Fruit fly (Drosophila melanogaster) whole organism, embryonic: ENCODE measurements around the gene Hsp110.

Source experiments
- Adf1 ChIP-seq: fragments of 200-800 bp; sonication (Bioruptor generic); IDR thresholded peaks from 2 replicates; pipeline ENCODE4 v1.3.6; 2022; ENCODE audit warnings: missing biosample characterization, missing genetic modification characterization
- CG10147 ChIP-seq: fragments of 200-800 bp; sonication (Bioruptor generic); optimal IDR thresholded peaks from 2 replicates; lab custom pipeline; 2019; ENCODE audit warnings: missing biosample characterization, mild to moderate bottlenecking, missing genetic modification characterization, moderate library complexity
- CG10209 ChIP-seq: fragments of 200-800 bp; sonication (Bioruptor generic); optimal IDR thresholded peaks from 3 replicates; lab custom pipeline; 2017; ENCODE audit warnings: missing biosample characterization, mild to moderate bottlenecking, missing genetic modification characterization, missing genetic modification reagents
- CG14050 ChIP-seq: fragments of 200-800 bp; sonication (Bioruptor generic); IDR thresholded peaks from 3 replicates; pipeline ENCODE4 v1.3.6; 2022; ENCODE audit warnings: missing biosample characterization, missing genetic modification characterization
- CG1529 ChIP-seq: fragments of 200-800 bp; sonication (Bioruptor generic); optimal IDR thresholded peaks from 3 replicates; lab custom pipeline; 2018; ENCODE audit warnings: missing biosample characterization, missing genetic modification characterization
- CG17359 ChIP-seq: fragments of 200-800 bp; sonication (Bioruptor generic); optimal IDR thresholded peaks from 3 replicates; lab custom pipeline; 2018; ENCODE audit warnings: missing biosample characterization, mild to moderate bottlenecking, missing genetic modification characterization, moderate library complexity
- CG17385 ChIP-seq: fragments of 200-800 bp; sonication (Bioruptor generic); optimal IDR thresholded peaks from 3 replicates; lab custom pipeline; 2018; ENCODE audit warnings: missing biosample characterization, mild to moderate bottlenecking, missing genetic modification characterization
- CG17568 ChIP-seq: fragments of 200-800 bp; sonication (Bioruptor generic); optimal IDR thresholded peaks from 2 replicates; lab custom pipeline; 2018; ENCODE audit warnings: missing biosample characterization, mild to moderate bottlenecking, missing genetic modification characterization, moderate library complexity
- CG18476 ChIP-seq: fragments of 200-800 bp; sonication (Bioruptor generic); optimal IDR thresholded peaks from 2 replicates; lab custom pipeline; 2016; ENCODE audit warnings: missing biosample characterization, mild to moderate bottlenecking, missing genetic modification characterization
- CG2120 ChIP-seq: fragments of 200-800 bp; sonication (Bioruptor generic); optimal IDR thresholded peaks from 3 replicates; lab custom pipeline; 2016; ENCODE audit warnings: missing biosample characterization, missing genetic modification characterization
- CG4617 ChIP-seq: fragments of 200-800 bp; sonication (Bioruptor generic); optimal IDR thresholded peaks from 3 replicates; lab custom pipeline; 2016; ENCODE audit warnings: missing biosample characterization, missing genetic modification characterization, borderline replicate concordance
- CG5245 ChIP-seq: fragments of 200-800 bp; sonication (Bioruptor generic); optimal IDR thresholded peaks from 3 replicates; lab custom pipeline; 2016; ENCODE audit warnings: missing biosample characterization, missing genetic modification characterization
- CG6765 ChIP-seq: fragments of 200-800 bp; sonication (Bioruptor generic); optimal IDR thresholded peaks from 3 replicates; lab custom pipeline; 2017; ENCODE audit warnings: missing biosample characterization, mild to moderate bottlenecking, missing genetic modification characterization
- CG7271 ChIP-seq: fragments of 200-800 bp; sonication (Bioruptor generic); optimal IDR thresholded peaks from 2 replicates; lab custom pipeline; 2018; ENCODE audit warnings: missing biosample characterization, mild to moderate bottlenecking, missing genetic modification characterization, moderate library complexity
- CG9876 ChIP-seq: fragments of 200-800 bp; sonication (Bioruptor generic); optimal IDR thresholded peaks from 2 replicates; lab custom pipeline; 2016; ENCODE audit warnings: missing biosample characterization, missing genetic modification characterization
- Deaf1 ChIP-seq: fragments of 200-800 bp; optimal IDR thresholded peaks from 3 replicates; lab custom pipeline; 2019; ENCODE audit warnings: missing biosample characterization, mild to moderate bottlenecking, missing genetic modification characterization, moderate library complexity
- Doc2 ChIP-seq: fragments of 200-800 bp; sonication (Bioruptor generic); IDR thresholded peaks from 2 replicates; pipeline ENCODE4 v1.3.6; 2022; ENCODE audit warnings: missing biosample characterization, missing genetic modification characterization
- Doc3 ChIP-seq: fragments of 200-800 bp; sonication (Bioruptor generic); IDR thresholded peaks from 3 replicates; pipeline ENCODE4 v1.3.6; 2022; ENCODE audit warnings: missing biosample characterization, missing genetic modification characterization; ENCODE audit not compliant: partially characterized antibody
- Drgx ChIP-seq: fragments of 200-800 bp; sonication (Bioruptor generic); IDR thresholded peaks from 2 replicates; pipeline ENCODE4 v1.3.6; 2022; ENCODE audit warnings: missing biosample characterization, missing genetic modification characterization
- Elba2 ChIP-seq: fragments of 200-800 bp; sonication (Bioruptor generic); optimal IDR thresholded peaks from 3 replicates; lab custom pipeline; 2016; ENCODE audit warnings: missing biosample characterization, missing genetic modification characterization
- Lpt ChIP-seq: fragments of >200 bp; optimal IDR thresholded peaks from 2 replicates; lab custom pipeline; 2018; ENCODE audit warnings: missing biosample characterization, missing genetic modification characterization
- Max ChIP-seq: fragments of 200-800 bp; sonication (Bioruptor generic); optimal IDR thresholded peaks from 2 replicates; lab custom pipeline; 2016; ENCODE audit warnings: missing biosample characterization, mild to moderate bottlenecking, missing genetic modification characterization
- NC2α ChIP-seq: fragments of 200-800 bp; sonication (Bioruptor generic); optimal IDR thresholded peaks from 2 replicates; lab custom pipeline; 2016; ENCODE audit warnings: missing biosample characterization, missing genetic modification characterization
- Scr ChIP-seq: fragments of 200-800 bp; sonication (Bioruptor generic); IDR thresholded peaks from 2 replicates; pipeline ENCODE4 v1.3.6; 2022; ENCODE audit warnings: missing biosample characterization, missing genetic modification characterization; ENCODE audit not compliant: partially characterized antibody
- TFAM ChIP-seq: fragments of 200-800 bp; sonication (Bioruptor generic); optimal IDR thresholded peaks from 2 replicates; lab custom pipeline; 2017; ENCODE audit warnings: missing biosample characterization, missing genetic modification characterization, inconsistent platforms
- chm ChIP-seq: fragments of 200-800 bp; sonication (Bioruptor generic); IDR thresholded peaks from 2 replicates; pipeline ENCODE4 v1.3.6; 2022; ENCODE audit warnings: missing biosample characterization, missing genetic modification characterization
- dan ChIP-seq: fragments of 200-800 bp; sonication (Bioruptor generic); IDR thresholded peaks from 2 replicates; pipeline ENCODE4 v1.3.6; 2022; ENCODE audit warnings: missing biosample characterization, missing genetic modification characterization
- ewg ChIP-seq: fragments of 200-800 bp; sonication (Bioruptor generic); optimal IDR thresholded peaks from 3 replicates; lab custom pipeline; 2017; ENCODE audit warnings: mild to moderate bottlenecking, missing biosample characterization, missing genetic modification reagents, missing genetic modification characterization
- fd96Cb ChIP-seq: fragments of 200-800 bp; sonication (Bioruptor generic); optimal IDR thresholded peaks from 2 replicates; lab custom pipeline; 2018; ENCODE audit warnings: missing biosample characterization, mild to moderate bottlenecking, missing genetic modification characterization, moderate library complexity
- kah ChIP-seq: fragments of 200-800 bp; sonication (Bioruptor generic); optimal IDR thresholded peaks from 2 replicates; lab custom pipeline; 2018; ENCODE audit warnings: missing biosample characterization, mild to moderate bottlenecking, missing genetic modification characterization
- kni ChIP-seq: fragments of 200-800 bp; sonication (Bioruptor generic); optimal IDR thresholded peaks from 3 replicates; lab custom pipeline; 2017; ENCODE audit warnings: mild to moderate bottlenecking, missing biosample characterization, missing genetic modification reagents, missing genetic modification characterization
- knrl ChIP-seq: fragments of 200-800 bp; sonication (Bioruptor generic); IDR thresholded peaks from 3 replicates; pipeline ENCODE4 v1.3.6; 2022; ENCODE audit warnings: missing biosample characterization, missing genetic modification characterization; ENCODE audit not compliant: partially characterized antibody
- lmd ChIP-seq: fragments of 200-800 bp; sonication (Bioruptor generic); IDR thresholded peaks from 2 replicates; pipeline ENCODE4 v1.3.6; 2022; ENCODE audit warnings: missing biosample characterization, missing genetic modification characterization
- luna ChIP-seq: fragments of 200-800 bp; sonication (Bioruptor generic); optimal IDR thresholded peaks from 2 replicates; lab custom pipeline; 2016; ENCODE audit warnings: missing biosample characterization, missing genetic modification characterization
- mam ChIP-seq: fragments of 200-800 bp; sonication (Bioruptor generic); optimal IDR thresholded peaks from 3 replicates; lab custom pipeline; 2016; ENCODE audit warnings: missing biosample characterization, missing genetic modification characterization
- nerfin-1 ChIP-seq: fragments of 200-800 bp; sonication (Bioruptor generic); optimal IDR thresholded peaks from 3 replicates; lab custom pipeline; 2019; ENCODE audit warnings: missing biosample characterization, mild to moderate bottlenecking, missing genetic modification characterization, moderate library complexity
- otp ChIP-seq: fragments of 200-800 bp; sonication (Bioruptor generic); IDR thresholded peaks from 3 replicates; pipeline ENCODE4, ENCODE4 v1.3.6; 2022; ENCODE audit warnings: missing biosample characterization, missing genetic modification characterization
- pan ChIP-seq, 4 experiments: fragments of >200 bp in 3 of 4; fragments of 200-800 bp in 1 of 4; sonication (Bioruptor generic) in 1 of 4; optimal IDR thresholded peaks in 3 of 4; IDR thresholded peaks in 1 of 4; 2 replicates each; pipeline versions ENCODE4 v1.3.6 to Lab custom; 2017 to 2022; ENCODE audit warnings: missing biosample characterization in 2 of 4, missing genetic modification characterization in 2 of 4, mixed read lengths in 1 of 4
- pho ChIP-seq: fragments of 200-800 bp; sonication (Bioruptor generic); optimal IDR thresholded peaks from 2 replicates; lab custom pipeline; 2016; ENCODE audit warnings: missing biosample characterization, missing genetic modification characterization
- prd ChIP-seq, 3 experiments: fragments of >200 bp in 2 of 3; fragments of 200-800 bp in 1 of 3; sonication (Bioruptor generic) in 1 of 3; optimal IDR thresholded peaks in 2 of 3; IDR thresholded peaks in 1 of 3; 2 replicates in 2 of 3; 3 replicates in 1 of 3; pipeline versions ENCODE4 v1.3.6 to Lab custom; 2017 to 2022; ENCODE audit warnings: missing biosample characterization in 1 of 3, missing genetic modification characterization in 1 of 3
- psq ChIP-seq: fragments of 200-800 bp; sonication (Bioruptor generic); optimal IDR thresholded peaks from 2 replicates; lab custom pipeline; 2017; ENCODE audit warnings: missing biosample characterization, missing genetic modification characterization
- ranshi ChIP-seq: fragments of 200-800 bp; sonication (Bioruptor generic); IDR thresholded peaks from 2 replicates; pipeline ENCODE4 v1.3.6; 2022; ENCODE audit warnings: missing biosample characterization, missing genetic modification characterization
- sc ChIP-seq, 3 experiments: fragments of >200 bp in 2 of 3; fragments of 200-800 bp in 1 of 3; sonication (Bioruptor generic) in 1 of 3; optimal IDR thresholded peaks; 2 replicates in 2 of 3; 3 replicates in 1 of 3; lab custom pipeline; 2017; ENCODE audit warnings: mild to moderate bottlenecking in 1 of 3, missing biosample characterization in 1 of 3, missing genetic modification characterization in 1 of 3, missing genetic modification reagents in 1 of 3
- schlank ChIP-seq: fragments of 200-800 bp; sonication (Bioruptor generic); optimal IDR thresholded peaks from 2 replicates; lab custom pipeline; 2018; ENCODE audit warnings: missing biosample characterization, mild to moderate bottlenecking, missing genetic modification characterization
- seq ChIP-seq: fragments of 200-800 bp; sonication (Bioruptor generic); IDR thresholded peaks from 2 replicates; pipeline ENCODE4 v1.3.6; 2022; ENCODE audit warnings: missing biosample characterization, missing genetic modification characterization
- slou ChIP-seq: fragments of 200-800 bp; sonication (Bioruptor generic); optimal IDR thresholded peaks from 3 replicates; lab custom pipeline; 2016; ENCODE audit warnings: missing biosample characterization, missing genetic modification characterization
- trh ChIP-seq: fragments of 200-800 bp; sonication (Bioruptor generic); optimal IDR thresholded peaks from 2 replicates; lab custom pipeline; 2016; ENCODE audit warnings: missing biosample characterization, missing genetic modification characterization
- vvl ChIP-seq: fragments of 200-800 bp; sonication (Bioruptor generic); IDR thresholded peaks from 2 replicates; pipeline ENCODE4 v1.3.6; 2022; ENCODE audit warnings: missing biosample characterization, missing genetic modification characterization

Hsp110 gene

dm6 chr3L:14053073-14053643, 16.3 kb downstream of the Hsp110 start, which contains the start of the genes CG13484 and Frl (continued):
- TF ChIP-seq Scr = no peak; the same call in 1 of the 2 replicates
- no peak; the same call in 2 of the 3 replicates for TF ChIP-seq knrl (GFP tag; lab: Robert Waterston, UW)
- TF ChIP-seq CG10147 (GFP tag; lab: Kevin White, UChicago) = peak; percentile 39
- TF ChIP-seq pan (optimal IDR thresholded peaks at IDR 0.05; lab: Kevin White, UChicago) = no peak
- no peak for TF ChIP-seq pan (GFP tag; optimal IDR thresholded peaks at IDR 0.05 in 1 of 2, IDR thresholded peaks at IDR 0.05 in 1 of 2)
- no peak for TF ChIP-seq slou
- peak; percentile 25; the same call in 1 of the 2 replicates for TF ChIP-seq Drgx
- peak; percentile 96 for TF ChIP-seq CG4617 (GFP tag; lab: Kevin White, UChicago)
- no peak for TF ChIP-seq Lpt (GFP tag; lab: Kevin White, UChicago)
- TF ChIP-seq NC2α (GFP tag; lab: Kevin White, UChicago) = peak; percentile 24
- no peak for TF ChIP-seq prd (optimal IDR thresholded peaks at IDR 0.05; lab: Kevin White, UChicago)
- TF ChIP-seq prd (GFP tag; IDR thresholded peaks at IDR 0.05; lab: Robert Waterston, UW) = peak; percentile 52
- TF ChIP-seq chm = peak; percentile 81
- TF ChIP-seq otp (GFP tag; lab: Robert Waterston, UW) = peak; percentile 55; the same call in 1 of the 3 replicates
- no peak for TF ChIP-seq TFAM (GFP tag; lab: Kevin White, UChicago)
- peak; percentile 51 for TF ChIP-seq kni (GFP tag; lab: Kevin White, UChicago)
- peak; percentile 32 for TF ChIP-seq pho
- no peak for TF ChIP-seq sc (optimal IDR thresholded peaks at IDR 0.05; lab: Kevin White, UChicago)
- TF ChIP-seq sc (GFP tag; optimal IDR thresholded peaks at IDR 0.05; lab: Kevin White, UChicago) = no peak
- TF ChIP-seq CG9876 (GFP tag; lab: Kevin White, UChicago) = peak; percentile 43
- TF ChIP-seq schlank = no peak
- TF ChIP-seq CG5245 (GFP tag; lab: Kevin White, UChicago) = peak; percentile 24
- TF ChIP-seq trh (GFP tag; lab: Kevin White, UChicago) = no peak
- TF ChIP-seq CG14050 (GFP tag; lab: Robert Waterston, UW) = no peak
- peak; percentile 26 for TF ChIP-seq nerfin-1 (tag; lab: Kevin White, UChicago)
- TF ChIP-seq vvl = peak; percentile 71
- TF ChIP-seq CG10209 (GFP tag; lab: Kevin White, UChicago) = peak; percentile 7
- TF ChIP-seq psq = no peak
- no peak for TF ChIP-seq ranshi (GFP tag; lab: Robert Waterston, UW)
- no peak for TF ChIP-seq CG17359 (tag; lab: Kevin White, UChicago)
- TF ChIP-seq CG7271 (tag; lab: Kevin White, UChicago) = peak; percentile 46
- TF ChIP-seq Elba2 (GFP tag; lab: Kevin White, UChicago) = no peak
- 0 out of 2 replicates have a peak, but pooled peaks have one; percentile 9 for TF ChIP-seq Adf1 (GFP tag; lab: Robert Waterston, UW)
- no peak for TF ChIP-seq CG17568 (GFP tag; lab: Kevin White, UChicago)
- no peak for TF ChIP-seq CG17385 (GFP tag; lab: Kevin White, UChicago)
- no peak for TF ChIP-seq fd96Cb (tag; lab: Kevin White, UChicago)
- TF ChIP-seq CG18476 (GFP tag; lab: Kevin White, UChicago) = no peak
- no peak for TF ChIP-seq Doc3 (GFP tag; lab: Robert Waterston, UW)
- TF ChIP-seq ewg (GFP tag; lab: Kevin White, UChicago) = peak; percentile 68
- TF ChIP-seq Doc2 (GFP tag; lab: Robert Waterston, UW) = no peak
- TF ChIP-seq Max (GFP tag; lab: Kevin White, UChicago) = peak; percentile 41
- no peak for TF ChIP-seq seq (GFP tag; lab: Robert Waterston, UW)
- peak; percentile 87 for TF ChIP-seq Deaf1 (tag; lab: Kevin White, UChicago)
- TF ChIP-seq lmd = peak; percentile 13; the same call in 1 of the 2 replicates
- no peak for TF ChIP-seq CG6765
- TF ChIP-seq CG2120 (GFP tag; lab: Kevin White, UChicago) = peak; percentile 20
- no peak for TF ChIP-seq luna (GFP tag; lab: Kevin White, UChicago)
- no peak for TF ChIP-seq dan
- TF ChIP-seq CG1529 = no peak
- no peak for TF ChIP-seq kah
- no peak for TF ChIP-seq mam (GFP tag; lab: Kevin White, UChicago)
